Fruit fly (Drosophila melanogaster): ENCODE measurements around the gene Gp93.

Gene Gp93

dm6 chr3R:27916355-27917019 lies 32.0 kb upstream of the Gp93 start, which contains the start of the genes CG5003 and mRpS22 (continued):
- TF ChIP-seq CG7786 (GFP tag; optimal IDR thresholded peaks at IDR 0.05) (no peak), CG32532 (GFP tag; IDR thresholded peaks at IDR 0.05) (peak; percentile 52), Aef1 (GFP tag; IDR thresholded peaks at IDR 0.05) (peak; percentile 33; the same call in 1 of the 3 replicates), mirr (GFP tag; optimal IDR thresholded peaks at IDR 0.05) (peak; percentile 3), z (GFP tag; IDR thresholded peaks at IDR 0.05) (no peak), CG11247 (GFP tag; IDR thresholded peaks at IDR 0.05) (no peak; the same call in 1 of the 2 replicates), ato (GFP tag; IDR thresholded peaks at IDR 0.05; ENCODE audit: partially characterized antibody) (no peak), zen2 (GFP tag; IDR thresholded peaks at IDR 0.05; ENCODE audit: partially characterized antibody) (no peak), mld (GFP tag; IDR thresholded peaks at IDR 0.05; ENCODE audit: partially characterized antibody) (no peak), tap (tag; optimal IDR thresholded peaks at IDR 0.05) (peak; percentile 8), al (GFP tag; IDR thresholded peaks at IDR 0.05) (peak; percentile 25; the same call in 1 of the 2 replicates), slp2 (GFP tag; optimal IDR thresholded peaks at IDR 0.05) (no peak), CG14710 (tag; optimal IDR thresholded peaks at IDR 0.05) (peak; percentile 77), Abd-B (GFP tag; optimal IDR thresholded peaks at IDR 0.05) (peak; percentile 78), rib (GFP tag; IDR thresholded peaks at IDR 0.05) (peak; percentile 20; the same call in 1 of the 2 replicates), Gsc (GFP tag; IDR thresholded peaks at IDR 0.05) (no peak), Rfx (GFP tag; IDR thresholded peaks at IDR 0.05) (peak; percentile 68; the same call in 1 of the 2 replicates), NK7.1 (GFP tag; optimal IDR thresholded peaks at IDR 0.05) (no peak), NC2β (GFP tag; optimal IDR thresholded peaks at IDR 0.05) (no peak), Spps (tag; optimal IDR thresholded peaks at IDR 0.05) (peak; percentile 3), Mes4 (GFP tag; optimal IDR thresholded peaks at IDR 0.05) (no peak), dmrt11E (tag; optimal IDR thresholded peaks at IDR 0.05) (peak; percentile 47), lbe (GFP tag; optimal IDR thresholded peaks at IDR 0.05) (peak; percentile 29), Max (GFP tag; optimal IDR thresholded peaks at IDR 0.05) (peak; percentile 63), onecut (GFP tag; IDR thresholded peaks at IDR 0.05) (peak; percentile 9; the same call in 1 of the 2 replicates), CG13424 (tag; optimal IDR thresholded peaks at IDR 0.05) (peak; percentile 75), Lim3 (GFP tag; IDR thresholded peaks at IDR 0.05) (no peak), Dp (GFP tag; optimal IDR thresholded peaks at IDR 0.05) (peak; percentile 10), Nf-YC (tag; optimal IDR thresholded peaks at IDR 0.05) (peak; percentile 73), danr (GFP tag; IDR thresholded peaks at IDR 0.05) (0 out of 2 replicates have a peak, but pooled peaks have one; percentile 26), HLHmδ (GFP tag; optimal IDR thresholded peaks at IDR 0.05) (no peak), org-1 (GFP tag; optimal IDR thresholded peaks at IDR 0.05) (no peak), ham (GFP tag; IDR thresholded peaks at IDR 0.05) (no peak), TFAM (GFP tag; optimal IDR thresholded peaks at IDR 0.05) (no peak), CG18476 (GFP tag; optimal IDR thresholded peaks at IDR 0.05) (peak; percentile 57), Usf (GFP tag; optimal IDR thresholded peaks at IDR 0.05) (no peak), CG10321 (GFP tag; IDR thresholded peaks at IDR 0.05) (no peak), hth (optimal IDR thresholded peaks at IDR 0.05) (no peak), nau (GFP tag; optimal IDR thresholded peaks at IDR 0.05) (peak; percentile 11), CG13296 (GFP tag; optimal IDR thresholded peaks at IDR 0.05) (peak; percentile 56), pho (GFP tag; optimal IDR thresholded peaks at IDR 0.05) (peak; percentile 16), Deaf1 (tag; optimal IDR thresholded peaks at IDR 0.05) (peak; percentile 22), Atf-2 (GFP tag; optimal IDR thresholded peaks at IDR 0.05) (no peak), Bdp1 (GFP tag; optimal IDR thresholded peaks at IDR 0.05) (peak; percentile 13), CG34422 (GFP tag; IDR thresholded peaks at IDR 0.05) (no peak; the same call in 2 of the 3 replicates), CG2129 (GFP tag; IDR thresholded peaks at IDR 0.05; ENCODE audit: partially characterized antibody) (no peak), Meics (GFP tag; optimal IDR thresholded peaks at IDR 0.05) (peak; percentile 77), mam (GFP tag; optimal IDR thresholded peaks at IDR 0.05) (no peak), tll (GFP tag; optimal IDR thresholded peaks at IDR 0.05) (no peak), run (tag; optimal IDR thresholded peaks at IDR 0.05) (no peak)

Data from whole organism, embryonic.